Fruit fly (Drosophila melanogaster) whole organism, embryonic: Measurements from ENCODE around the gene CG10226.
A peak's percentile ranks its signal among the peaks of the same experiment; 100 is the strongest.

Source experiments
- Abd-B ChIP-seq: fragments of 200-800 bp; sonication (Bioruptor generic); optimal IDR thresholded peaks from 2 replicates; lab custom pipeline; 2018; ENCODE audit warnings: missing biosample characterization, mild to moderate bottlenecking, missing genetic modification characterization, moderate library complexity
- CG10959 ChIP-seq: fragments of 200-800 bp; sonication (Bioruptor generic); IDR thresholded peaks from 2 replicates; pipeline ENCODE4 v1.3.6; 2022; ENCODE audit warnings: missing biosample characterization, missing genetic modification characterization
- CG12299 ChIP-seq: fragments of 200-800 bp; sonication (Bioruptor generic); optimal IDR thresholded peaks from 2 replicates; lab custom pipeline; 2018; ENCODE audit warnings: missing biosample characterization, mild to moderate bottlenecking, missing genetic modification characterization
- CG12744 ChIP-seq: fragments of 200-800 bp; sonication (Bioruptor generic); optimal IDR thresholded peaks from 2 replicates; lab custom pipeline; 2016; ENCODE audit warnings: missing biosample characterization, missing genetic modification characterization
- CG14441 ChIP-seq: fragments of 200-800 bp; sonication (Bioruptor generic); IDR thresholded peaks from 2 replicates; pipeline ENCODE4 v1.3.6; 2022; ENCODE audit warnings: missing biosample characterization, missing genetic modification characterization
- CG1529 ChIP-seq: fragments of 200-800 bp; sonication (Bioruptor generic); optimal IDR thresholded peaks from 3 replicates; lab custom pipeline; 2018; ENCODE audit warnings: missing biosample characterization, missing genetic modification characterization
- CG2889 ChIP-seq: fragments of 200-800 bp; sonication (Bioruptor generic); IDR thresholded peaks from 3 replicates; pipeline ENCODE4 v1.3.6; 2022; ENCODE audit warnings: missing biosample characterization, missing genetic modification characterization
- CG3281 ChIP-seq: fragments of 200-800 bp; sonication (Bioruptor generic); optimal IDR thresholded peaks from 3 replicates; lab custom pipeline; 2017; ENCODE audit warnings: missing biosample characterization, mild to moderate bottlenecking, missing genetic modification characterization
- CG3407 ChIP-seq: fragments of 200-800 bp; sonication (Bioruptor generic); optimal IDR thresholded peaks from 2 replicates; lab custom pipeline; 2018; ENCODE audit warnings: missing biosample characterization, mild to moderate bottlenecking, missing genetic modification characterization
- CG3847 ChIP-seq: fragments of 200-800 bp; sonication (Bioruptor generic); IDR thresholded peaks from 2 replicates; pipeline ENCODE4 v1.3.6; 2022; ENCODE audit warnings: missing biosample characterization, missing genetic modification characterization
- CG4730 ChIP-seq: fragments of 200-800 bp; sonication (Bioruptor generic); IDR thresholded peaks from 2 replicates; pipeline ENCODE4 v1.3.6; 2022; ENCODE audit warnings: missing biosample characterization, missing genetic modification characterization
- CG7357 ChIP-seq: fragments of 200-800 bp; sonication (Bioruptor generic); IDR thresholded peaks from 3 replicates; pipeline ENCODE4 v1.3.6; 2022; ENCODE audit warnings: missing biosample characterization, missing genetic modification characterization
- CG7556 ChIP-seq: fragments of 200-800 bp; sonication (Bioruptor generic); optimal IDR thresholded peaks from 2 replicates; lab custom pipeline; 2017; ENCODE audit warnings: missing biosample characterization, mild to moderate bottlenecking, missing genetic modification characterization
- CG9727 ChIP-seq: fragments of 200-800 bp; sonication (Bioruptor generic); optimal IDR thresholded peaks from 3 replicates; lab custom pipeline; 2017; ENCODE audit warnings: missing biosample characterization, mild to moderate bottlenecking, missing genetic modification characterization
- D19A ChIP-seq: fragments of 200-800 bp; optimal IDR thresholded peaks from 3 replicates; lab custom pipeline; 2019; ENCODE audit warnings: missing biosample characterization, mild to moderate bottlenecking, missing genetic modification characterization, moderate library complexity
- Dad ChIP-seq: fragments of 200-800 bp; sonication (Bioruptor generic); optimal IDR thresholded peaks from 3 replicates; lab custom pipeline; 2016; ENCODE audit warnings: missing biosample characterization, missing genetic modification characterization
- Dip2 ChIP-seq: fragments of 200-800 bp; sonication (Bioruptor generic); IDR thresholded peaks from 2 replicates; pipeline ENCODE4 v1.3.6; 2022; ENCODE audit warnings: missing biosample characterization, missing genetic modification characterization
- Drgx ChIP-seq: fragments of 200-800 bp; sonication (Bioruptor generic); IDR thresholded peaks from 2 replicates; pipeline ENCODE4 v1.3.6; 2022; ENCODE audit warnings: missing biosample characterization, missing genetic modification characterization
- H15 ChIP-seq: fragments of 200-800 bp; sonication (Bioruptor generic); IDR thresholded peaks from 3 replicates; pipeline ENCODE4 v1.3.6; 2022; ENCODE audit warnings: missing biosample characterization, missing genetic modification characterization
- HLHmδ ChIP-seq: fragments of 200-800 bp; sonication (Bioruptor generic); optimal IDR thresholded peaks from 2 replicates; lab custom pipeline; 2018; ENCODE audit warnings: missing biosample characterization, mild to moderate bottlenecking, missing genetic modification characterization, moderate library complexity
- Hr78 ChIP-seq, 2 experiments: fragments of 200-800 bp in 1 of 2; fragments of >200 bp in 1 of 2; sonication (Bioruptor generic) in 1 of 2; optimal IDR thresholded peaks; 2 replicates each; lab custom pipeline; 2017 to 2019; ENCODE audit warnings: missing biosample characterization in 2 of 2, missing genetic modification characterization in 2 of 2, mild to moderate bottlenecking in 1 of 2, moderate library complexity in 1 of 2
- Opbp ChIP-seq: fragments of 200-800 bp; sonication (Bioruptor generic); IDR thresholded peaks from 3 replicates; pipeline ENCODE4 v1.3.6; 2022; ENCODE audit warnings: missing biosample characterization, missing genetic modification characterization; ENCODE audit not compliant: partially characterized antibody
- Rfx ChIP-seq: fragments of 200-800 bp; sonication (Bioruptor generic); IDR thresholded peaks from 2 replicates; pipeline ENCODE4 v1.3.6; 2022; ENCODE audit warnings: missing biosample characterization, missing genetic modification characterization
- Sin3A ChIP-seq: fragments of >200 bp; optimal IDR thresholded peaks from 2 replicates; lab custom pipeline; 2018
- TFAM ChIP-seq: fragments of 200-800 bp; sonication (Bioruptor generic); optimal IDR thresholded peaks from 2 replicates; lab custom pipeline; 2017; ENCODE audit warnings: missing biosample characterization, missing genetic modification characterization, inconsistent platforms
- Vsx1 ChIP-seq: fragments of 200-800 bp; sonication (Bioruptor generic); optimal IDR thresholded peaks from 2 replicates; lab custom pipeline; 2017; ENCODE audit warnings: missing biosample characterization, mild to moderate bottlenecking, missing genetic modification characterization, missing genetic modification reagents
- bab2 ChIP-seq: fragments of 200-800 bp; sonication (Bioruptor generic); optimal IDR thresholded peaks from 2 replicates; lab custom pipeline; 2016; ENCODE audit warnings: missing biosample characterization, missing genetic modification characterization
- dan ChIP-seq: fragments of 200-800 bp; sonication (Bioruptor generic); IDR thresholded peaks from 2 replicates; pipeline ENCODE4 v1.3.6; 2022; ENCODE audit warnings: missing biosample characterization, missing genetic modification characterization
- eve ChIP-seq, 2 experiments: fragments of >200 bp; optimal IDR thresholded peaks; 2 replicates each; lab custom pipeline; 2017; ENCODE audit warnings: missing biosample characterization in 2 of 2, missing genetic modification characterization in 2 of 2
- ewg ChIP-seq: fragments of 200-800 bp; sonication (Bioruptor generic); optimal IDR thresholded peaks from 3 replicates; lab custom pipeline; 2017; ENCODE audit warnings: mild to moderate bottlenecking, missing biosample characterization, missing genetic modification reagents, missing genetic modification characterization
- fd3F ChIP-seq: fragments of 200-800 bp; sonication (Bioruptor generic); optimal IDR thresholded peaks from 2 replicates; lab custom pipeline; 2018; ENCODE audit warnings: missing biosample characterization, mild to moderate bottlenecking, missing genetic modification characterization, moderate library complexity
- fd64A ChIP-seq: fragments of 200-800 bp; sonication (Bioruptor generic); optimal IDR thresholded peaks from 3 replicates; lab custom pipeline; 2018; ENCODE audit warnings: missing biosample characterization, mild to moderate bottlenecking, missing genetic modification characterization
- gcm2 ChIP-seq: fragments of 200-800 bp; sonication (Bioruptor generic); optimal IDR thresholded peaks from 2 replicates; lab custom pipeline; 2016; ENCODE audit warnings: missing biosample characterization, missing genetic modification characterization
- gem ChIP-seq: fragments of 200-800 bp; sonication (Bioruptor generic); optimal IDR thresholded peaks from 2 replicates; lab custom pipeline; 2019; ENCODE audit warnings: missing biosample characterization, mild to moderate bottlenecking, missing genetic modification characterization, moderate library complexity
- inv ChIP-seq: fragments of 200-800 bp; sonication (Bioruptor generic); IDR thresholded peaks from 2 replicates; pipeline ENCODE4 v1.3.6; 2022; ENCODE audit warnings: missing biosample characterization, missing genetic modification characterization; ENCODE audit not compliant: partially characterized antibody
- klu ChIP-seq: fragments of 200-800 bp; sonication (Bioruptor generic); IDR thresholded peaks from 2 replicates; pipeline ENCODE4 v1.3.6; 2022; ENCODE audit warnings: missing biosample characterization, missing genetic modification characterization
- pan ChIP-seq, 4 experiments: fragments of >200 bp in 3 of 4; fragments of 200-800 bp in 1 of 4; sonication (Bioruptor generic) in 1 of 4; optimal IDR thresholded peaks in 3 of 4; IDR thresholded peaks in 1 of 4; 2 replicates each; pipeline versions ENCODE4 v1.3.6 to Lab custom; 2017 to 2022; ENCODE audit warnings: missing biosample characterization in 2 of 4, missing genetic modification characterization in 2 of 4, mixed read lengths in 1 of 4
- pb ChIP-seq: fragments of 200-800 bp; sonication (Bioruptor generic); optimal IDR thresholded peaks from 3 replicates; lab custom pipeline; 2016; ENCODE audit warnings: missing biosample characterization, missing genetic modification characterization
- pita ChIP-seq: fragments of 200-800 bp; sonication (Bioruptor generic); optimal IDR thresholded peaks from 2 replicates; lab custom pipeline; 2017; ENCODE audit warnings: missing biosample characterization, mild to moderate bottlenecking, missing genetic modification characterization
- pnt ChIP-seq: fragments of 200-800 bp; sonication (Bioruptor generic); optimal IDR thresholded peaks from 3 replicates; lab custom pipeline; 2016; ENCODE audit warnings: missing biosample characterization, missing genetic modification characterization
- schlank ChIP-seq: fragments of 200-800 bp; sonication (Bioruptor generic); optimal IDR thresholded peaks from 2 replicates; lab custom pipeline; 2018; ENCODE audit warnings: missing biosample characterization, mild to moderate bottlenecking, missing genetic modification characterization
- sens ChIP-seq: fragments of 200-800 bp; sonication (Bioruptor generic); peaks from one replicate; lab custom pipeline; 2016; ENCODE audit warnings: missing biosample characterization, missing genetic modification characterization
- seq ChIP-seq: fragments of 200-800 bp; sonication (Bioruptor generic); IDR thresholded peaks from 2 replicates; pipeline ENCODE4 v1.3.6; 2022; ENCODE audit warnings: missing biosample characterization, missing genetic modification characterization
- sima ChIP-seq: fragments of 200-800 bp; sonication (Bioruptor generic); optimal IDR thresholded peaks from 2 replicates; lab custom pipeline; 2016; ENCODE audit warnings: missing biosample characterization, missing genetic modification characterization
- sisA ChIP-seq: fragments of 200-800 bp; sonication (Bioruptor generic); IDR thresholded peaks from 2 replicates; pipeline ENCODE4 v1.3.6; 2022; ENCODE audit warnings: missing biosample characterization, missing genetic modification characterization
- sob ChIP-seq: fragments of 200-800 bp; sonication (Bioruptor generic); IDR thresholded peaks from 2 replicates; pipeline ENCODE4 v1.3.6; 2022; ENCODE audit warnings: missing biosample characterization, missing genetic modification characterization
- ssp ChIP-seq: fragments of 200-800 bp; sonication (Bioruptor generic); IDR thresholded peaks from 2 replicates; pipeline ENCODE4 v1.3.6; 2022; ENCODE audit warnings: missing biosample characterization, missing genetic modification characterization
- tgo ChIP-seq: fragments of 200-800 bp; sonication (Bioruptor generic); IDR thresholded peaks from 3 replicates; pipeline ENCODE4 v1.3.6; 2022; ENCODE audit warnings: missing biosample characterization, missing genetic modification characterization
- tll ChIP-seq, 2 experiments: fragments of 200-800 bp in 1 of 2; fragments of >200 bp in 1 of 2; sonication (Bioruptor generic) in 1 of 2; optimal IDR thresholded peaks; 2 replicates each; lab custom pipeline; 2017 to 2019; ENCODE audit warnings: missing biosample characterization in 2 of 2, missing genetic modification characterization in 2 of 2, mild to moderate bottlenecking in 1 of 2, moderate library complexity in 1 of 2
- trem ChIP-seq: fragments of 200-800 bp; optimal IDR thresholded peaks from 3 replicates; lab custom pipeline; 2019; ENCODE audit warnings: missing biosample characterization, mild to moderate bottlenecking, missing genetic modification characterization, moderate library complexity
- vfl ChIP-seq: fragments of 200-800 bp; sonication (Bioruptor generic); optimal IDR thresholded peaks from 2 replicates; lab custom pipeline; 2016; ENCODE audit warnings: missing biosample characterization, missing genetic modification characterization

The CG10226 gene

DNA sequence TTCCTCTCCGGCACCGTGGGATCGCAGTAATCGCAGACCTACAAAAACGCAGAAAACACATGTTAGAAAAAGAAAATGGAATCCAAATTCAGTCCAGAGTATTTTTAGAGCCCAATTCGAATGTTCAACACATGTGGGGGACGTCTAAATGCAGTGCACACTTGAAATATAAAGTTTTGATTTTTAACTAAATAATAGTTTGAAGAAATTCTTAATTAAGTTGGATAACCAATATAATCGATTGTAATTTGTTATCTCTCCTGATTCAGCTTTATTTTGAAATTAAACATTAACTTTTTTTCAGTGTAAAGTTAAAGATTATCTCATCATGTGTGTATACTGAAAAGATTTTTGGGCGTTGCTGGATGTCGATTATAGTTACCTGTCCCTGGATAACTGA is 22.7 kb downstream of the CG10226 start (continued):
- TF ChIP-seq pan (optimal IDR thresholded peaks at IDR 0.05; lab: Kevin White, UChicago): no peak
- peak in 1 of 2 experiments; percentile 76 for TF ChIP-seq pan (GFP tag; optimal IDR thresholded peaks at IDR 0.05 in 1 of 2, IDR thresholded peaks at IDR 0.05 in 1 of 2)
- TF ChIP-seq vfl (GFP tag; lab: Kevin White, UChicago): no peak
- TF ChIP-seq Abd-B (GFP tag; lab: Kevin White, UChicago): peak; percentile 42
- no peak for TF ChIP-seq pnt (GFP tag; lab: Kevin White, UChicago)
- TF ChIP-seq gcm2 (GFP tag; lab: Kevin White, UChicago): no peak
- peak; percentile 46; the same call in 1 of the 2 replicates for TF ChIP-seq CG14441 (GFP tag; lab: Robert Waterston, UW)
- TF ChIP-seq trem: peak; percentile 86
- peak; percentile 13 for TF ChIP-seq Dad (GFP tag; lab: Kevin White, UChicago)
- TF ChIP-seq Drgx: no peak; the same call in 1 of the 2 replicates
- TF ChIP-seq ewg (GFP tag; lab: Kevin White, UChicago): peak; percentile 50
- TF ChIP-seq schlank: no peak
- TF ChIP-seq H15 (GFP tag; lab: Robert Waterston, UW): 0 out of 3 replicates have a peak, but pooled peaks have one; percentile 21
- TF ChIP-seq CG1529 (GFP tag; lab: Kevin White, UChicago): peak; percentile 53
- peak; percentile 66; the same call in 2 of the 3 replicates for TF ChIP-seq tgo (GFP tag; lab: Robert Waterston, UW)
- peak; percentile 90 for TF ChIP-seq gem (tag; lab: Kevin White, UChicago)
- peak; percentile 36; the same call in 1 of the 3 replicates for TF ChIP-seq CG7357 (GFP tag; lab: Robert Waterston, UW)
- TF ChIP-seq ssp (GFP tag; lab: Robert Waterston, UW): peak; percentile 44; the same call in 1 of the 2 replicates
- peak; percentile 53; the same call in 1 of the 2 replicates for TF ChIP-seq sisA (GFP tag; lab: Robert Waterston, UW)
- no peak for TF ChIP-seq klu (GFP tag; lab: Robert Waterston, UW)
- TF ChIP-seq CG3847 (GFP tag; lab: Robert Waterston, UW): 0 out of 2 replicates have a peak, but pooled peaks have one; percentile 4
- TF ChIP-seq Hr78 (GFP tag; optimal IDR thresholded peaks at IDR 0.05; lab: Kevin White, UChicago): no peak
- TF ChIP-seq seq (GFP tag; lab: Robert Waterston, UW): peak; percentile 31; the same call in 1 of the 2 replicates
- TF ChIP-seq D19A: peak; percentile 78
- peak; percentile 29 for TF ChIP-seq CG3407 (GFP tag; lab: Kevin White, UChicago)
- TF ChIP-seq Rfx (GFP tag; lab: Robert Waterston, UW): no peak
- TF ChIP-seq dan (GFP tag; lab: Robert Waterston, UW): no peak
- peak; percentile 66; the same call in 1 of the 2 replicates for TF ChIP-seq CG10959 (GFP tag; lab: Robert Waterston, UW)
- TF ChIP-seq CG7556 (GFP tag; lab: Kevin White, UChicago): peak; percentile 65
- no peak for TF ChIP-seq fd3F (GFP tag; lab: Kevin White, UChicago)
- TF ChIP-seq CG12299 (tag; lab: Kevin White, UChicago): peak; percentile 27
- no peak for TF ChIP-seq Opbp (GFP tag; lab: Robert Waterston, UW)
- TF ChIP-seq Vsx1 (GFP tag; lab: Kevin White, UChicago): peak; percentile 1
- TF ChIP-seq eve (GFP tag; optimal IDR thresholded peaks at IDR 0.05; lab: Kevin White, UChicago): no peak
- no peak for TF ChIP-seq CG12744
- TF ChIP-seq pb: no peak
- TF ChIP-seq TFAM (GFP tag; lab: Kevin White, UChicago): no peak
- TF ChIP-seq Sin3A (lab: Kevin White, UChicago): no peak
- TF ChIP-seq CG2889: no peak
- peak; percentile 53 for TF ChIP-seq bab2 (GFP tag; lab: Kevin White, UChicago)
- TF ChIP-seq CG4730 (GFP tag; lab: Robert Waterston, UW): peak; percentile 63
- TF ChIP-seq sens (GFP tag; lab: Kevin White, UChicago): peak; percentile 94
- TF ChIP-seq tll (GFP tag; optimal IDR thresholded peaks at IDR 0.05; lab: Kevin White, UChicago): no peak
- no peak for TF ChIP-seq fd64A
- TF ChIP-seq CG9727 (GFP tag; lab: Kevin White, UChicago): peak; percentile 76
- TF ChIP-seq pita (GFP tag; lab: Kevin White, UChicago): no peak
- TF ChIP-seq sima (GFP tag; lab: Kevin White, UChicago): no peak
- no peak for TF ChIP-seq sob (GFP tag; lab: Robert Waterston, UW)
- TF ChIP-seq inv (GFP tag; lab: Robert Waterston, UW): no peak
- TF ChIP-seq Dip2 (GFP tag; lab: Robert Waterston, UW): no peak
- peak; percentile 11 for TF ChIP-seq CG3281 (GFP tag; lab: Kevin White, UChicago)
- TF ChIP-seq HLHmδ: no peak
